Fruit fly (Drosophila melanogaster): ENCODE results near the gene CG4565.

The CG4565 gene

dm6 chr3R:10885422-10886081, 33.0 kb downstream of the CG4565 start, which contains the start of gene Leash (continued):
- TF ChIP-seq rib (GFP tag; IDR thresholded peaks at IDR 0.05) (no peak), Hsf (GFP tag; optimal IDR thresholded peaks at IDR 0.05) (no peak), stc (GFP tag; IDR thresholded peaks at IDR 0.05) (no peak), chm (GFP tag; IDR thresholded peaks at IDR 0.05) (no peak), onecut (GFP tag; IDR thresholded peaks at IDR 0.05) (no peak), CG15011 (GFP tag; optimal IDR thresholded peaks at IDR 0.05) (no peak), lab (GFP tag; optimal IDR thresholded peaks at IDR 0.05) (no peak), CG31441 (GFP tag; IDR thresholded peaks at IDR 0.05) (no peak), Hr3 (GFP tag; optimal IDR thresholded peaks at IDR 0.05) (no peak), NC2α (GFP tag; optimal IDR thresholded peaks at IDR 0.05) (no peak), CG14441 (GFP tag; IDR thresholded peaks at IDR 0.05) (0 out of 2 replicates have a peak, but pooled peaks have one; percentile 16), CG7271 (tag; optimal IDR thresholded peaks at IDR 0.05) (no peak), nmo (GFP tag; optimal IDR thresholded peaks at IDR 0.05) (no peak), CG15269 (tag; optimal IDR thresholded peaks at IDR 0.05) (no peak), dimm (GFP tag; IDR thresholded peaks at IDR 0.05) (no peak), sima (GFP tag; optimal IDR thresholded peaks at IDR 0.05) (no peak), vfl (GFP tag; optimal IDR thresholded peaks at IDR 0.05) (no peak), CG7786 (GFP tag; optimal IDR thresholded peaks at IDR 0.05) (no peak), CG3281 (GFP tag; optimal IDR thresholded peaks at IDR 0.05) (no peak), Dref (GFP tag; IDR thresholded peaks at IDR 0.05) (peak; percentile 67), vnd (GFP tag; IDR thresholded peaks at IDR 0.05; ENCODE audit: partially characterized antibody) (no peak), shn (GFP tag; optimal IDR thresholded peaks at IDR 0.05) (no peak), sna (GFP tag; IDR thresholded peaks at IDR 0.05; ENCODE audit: partially characterized antibody) (peak; percentile 51; the same call in 1 of the 2 replicates), CG2712 (tag; optimal IDR thresholded peaks at IDR 0.05) (no peak), Taf1 (GFP tag; IDR thresholded peaks at IDR 0.05) (no peak), HLH3B (GFP tag; IDR thresholded peaks at IDR 0.05) (no peak), dpn (GFP tag; optimal IDR thresholded peaks at IDR 0.05) (no peak), toy (GFP tag; IDR thresholded peaks at IDR 0.05) (no peak), Sox100B (GFP tag; optimal IDR thresholded peaks at IDR 0.05) (no peak), ash1 (GFP tag; optimal IDR thresholded peaks at IDR 0.05) (no peak), Opbp (GFP tag; IDR thresholded peaks at IDR 0.05; ENCODE audit: partially characterized antibody) (no peak; the same call in 2 of the 3 replicates), CG18619 (GFP tag; optimal IDR thresholded peaks at IDR 0.05) (no peak), CG17328 (GFP tag; IDR thresholded peaks at IDR 0.05) (no peak), Jarid2 (GFP tag; optimal IDR thresholded peaks at IDR 0.05) (no peak), CG17568 (GFP tag; optimal IDR thresholded peaks at IDR 0.05) (no peak), nerfin-2 (GFP tag; IDR thresholded peaks at IDR 0.05; ENCODE audit: partially characterized antibody) (no peak), CG13424 (tag; optimal IDR thresholded peaks at IDR 0.05) (no peak), CG4404 (GFP tag; IDR thresholded peaks at IDR 0.05) (no peak), Pdp1 (GFP tag; optimal IDR thresholded peaks at IDR 0.05) (peak in 1 of 2 experiments; percentile 63), CoRest (tag; optimal IDR thresholded peaks at IDR 0.05) (no peak), CG17361 (GFP tag; IDR thresholded peaks at IDR 0.05) (no peak), ems (GFP tag; optimal IDR thresholded peaks at IDR 0.05) (no peak), bigmax (GFP tag; optimal IDR thresholded peaks at IDR 0.05) (no peak), Adf1 (GFP tag; IDR thresholded peaks at IDR 0.05) (no peak), CG12659 (GFP tag; optimal IDR thresholded peaks at IDR 0.05) (no peak), run (tag; optimal IDR thresholded peaks at IDR 0.05) (no peak), seq (GFP tag; IDR thresholded peaks at IDR 0.05) (no peak), CG3726 (GFP tag; IDR thresholded peaks at IDR 0.05) (no peak), az2 (GFP tag; optimal IDR thresholded peaks at IDR 0.05) (no peak), gro (GFP tag; optimal IDR thresholded peaks at IDR 0.05) (no peak), lilli (GFP tag; optimal IDR thresholded peaks at IDR 0.05) (no peak)

All from whole organism, embryonic.